Fruit fly (Drosophila melanogaster) whole organism, larva: Measurements from ENCODE around the gene Iris.

Experiments
- noc ChIP-seq: fragments of 200-800 bp; sonication (Bioruptor generic); optimal IDR thresholded peaks from 3 replicates; lab custom pipeline; 2019; ENCODE audit warnings: missing biosample characterization, mild to moderate bottlenecking, missing genetic modification characterization, moderate library complexity

Iris gene

dm6 chr2L:1134011-1134743 lies at the start of gene Iris, which contains the start of gene CG4577:
Gene Iris (minus strand): TSS chr2L:1134098.
Gene CG4577 (plus strand): TSS chr2L:1134693.
- no peak for TF ChIP-seq noc (tag; lab: Kevin White, UChicago)

- TF ChIP-seq noc (tag; lab: Kevin White, UChicago): no peak
Observed at dm6 chr2L:1177522-1177921, 43.6 kb upstream of the Iris start, which contains the start of gene CG4896. Gene CG4896 (plus strand): TSS chr2L:1177690.

- TF ChIP-seq noc (tag; lab: Kevin White, UChicago): no peak
Observed at dm6 chr2L:1172704-1173107, 38.8 kb upstream of the Iris start, which contains the start of the genes Charon and CG4887. Gene Charon (minus strand): TSS chr2L:1172805. Gene CG4887 (plus strand): TSS chr2L:1173009.

- peak; percentile 72 for TF ChIP-seq noc (tag; lab: Kevin White, UChicago)
Observed at dm6 chr2L:1169867-1170415, 36.0 kb upstream of the Iris start, which contains the start of the genes CG31922 and Plap. Gene CG31922 (plus strand): TSS chr2L:1170181. Gene Plap (minus strand): TSS chr2L:1170365.

dm6 chr2L:1166326-1166725 lies 32.4 kb upstream of the Iris start, which contains the start of gene CG14341:
Gene CG14341 (plus strand): TSS chr2L:1166506.
- no peak for TF ChIP-seq noc (tag; lab: Kevin White, UChicago)

- no peak for TF ChIP-seq noc (tag; lab: Kevin White, UChicago)
Observed at dm6 chr2L:1164294-1164693, 30.4 kb upstream of the Iris start, which contains the start of gene IntS14. Gene IntS14 (plus strand): TSS chr2L:1164443.

- no peak for TF ChIP-seq noc (tag; lab: Kevin White, UChicago)
Observed at dm6 chr2L:1163538-1164143, 29.7 kb upstream of the Iris start, which contains the start of gene CG5080. Gene CG5080 (minus strand): TSS chr2L:1163886.

dm6 chr2L:1158519-1159319 lies 24.8 kb upstream of the Iris start, which contains the start of gene Tango14:
Gene Tango14 (plus strand): TSS chr2L:1158661.
- TF ChIP-seq noc (tag; lab: Kevin White, UChicago): no peak

dm6 chr2L:1157679-1158518 lies 24.0 kb upstream of the Iris start, which contains the start of gene capt:
Gene capt (minus strand): TSS chr2L:1158262.
- TF ChIP-seq noc (tag; lab: Kevin White, UChicago): peak; percentile 35

dm6 chr2L:1157357-1157678 lies 23.4 kb upstream of the Iris start:
- no peak for TF ChIP-seq noc (tag; lab: Kevin White, UChicago)

- TF ChIP-seq noc (tag; lab: Kevin White, UChicago): no peak
Observed at dm6 chr2L:1156592-1157249, 22.8 kb upstream of the Iris start.

- TF ChIP-seq noc (tag; lab: Kevin White, UChicago): no peak
Observed at dm6 chr2L:1152693-1153092, 18.8 kb upstream of the Iris start.

- peak; percentile 14 for TF ChIP-seq noc (tag; lab: Kevin White, UChicago)
Observed at dm6 chr2L:1150554-1150953, 16.7 kb upstream of the Iris start, which contains the start of the genes Tfb4 and Vps29. Gene Tfb4 (minus strand): TSS chr2L:1150677. Gene Vps29 (plus strand): TSS chr2L:1150766.

dm6 chr2L:1147656-1148055 lies 13.8 kb upstream of the Iris start:
- no peak for TF ChIP-seq noc (tag; lab: Kevin White, UChicago)
